Worm (Caenorhabditis elegans) whole organism, late embryonic: ENCODE data around the gene T10B5.7.

ENCODE experiments used
- C08G9.2 ChIP-seq: sonication (generic microtip); optimal IDR thresholded peaks from 2 replicates; lab custom pipeline; 2016; ENCODE audit warnings: mild to moderate bottlenecking, missing genetic modification characterization, moderate library complexity, missing compliant biosample characterization
- C38D4.7 ChIP-seq: fragments of 200-800 bp; sonication (Bioruptor generic); optimal IDR thresholded peaks from 2 replicates; lab custom pipeline; 2018; ENCODE audit warnings: mild to moderate bottlenecking, missing genetic modification characterization, moderate library complexity, missing compliant biosample characterization
- F13H6.1 ChIP-seq: sonication (generic microtip); optimal IDR thresholded peaks from 2 replicates; lab custom pipeline; 2016; ENCODE audit warnings: missing genetic modification characterization, missing compliant biosample characterization
- K02D7.2 ChIP-seq: sonication (generic microtip); optimal IDR thresholded peaks from 2 replicates; lab custom pipeline; 2017; ENCODE audit warnings: mild to moderate bottlenecking, missing genetic modification characterization, missing compliant biosample characterization
- K09A11.1 ChIP-seq: sonication (generic microtip); optimal IDR thresholded peaks from 2 replicates; lab custom pipeline; 2017; ENCODE audit warnings: antibody characterized with exemption, mild to moderate bottlenecking, missing genetic modification characterization, missing compliant biosample characterization; ENCODE audit not compliant: insufficient read depth
- T23F11.4 ChIP-seq: fragments of 200-800 bp; sonication (Bioruptor generic); optimal IDR thresholded peaks from 2 replicates; lab custom pipeline; 2018; ENCODE audit warnings: mild to moderate bottlenecking, missing genetic modification characterization, missing compliant biosample characterization
- Y22D7AL.16 ChIP-seq: sonication (generic microtip); optimal IDR thresholded peaks from 2 replicates; lab custom pipeline; 2016; ENCODE audit warnings: missing genetic modification characterization, missing compliant biosample characterization
- ahr-1 ChIP-seq: sonication (generic microtip); optimal IDR thresholded peaks from 2 replicates; lab custom pipeline; 2016; ENCODE audit warnings: missing genetic modification characterization, missing compliant biosample characterization
- ama-1 ChIP-seq: fragments of 150-350 bp; optimal IDR thresholded peaks from 2 replicates; lab custom pipeline; 2014
- ceh-2 ChIP-seq: sonication (generic microtip); optimal IDR thresholded peaks from 2 replicates; lab custom pipeline; 2016; ENCODE audit warnings: missing genotype, missing genetic modification characterization, missing compliant biosample characterization
- ceh-30 ChIP-seq: fragments of 150-350 bp; optimal IDR thresholded peaks from 2 replicates; lab custom pipeline; 2014; ENCODE audit warnings: missing biosample characterization, missing genetic modification characterization
- ceh-31 ChIP-seq: sonication (generic microtip); optimal IDR thresholded peaks from 2 replicates; lab custom pipeline; 2016; ENCODE audit warnings: missing genetic modification characterization, missing compliant biosample characterization
- ceh-34 ChIP-seq: sonication (generic microtip); optimal IDR thresholded peaks from 2 replicates; lab custom pipeline; 2016; ENCODE audit warnings: mild to moderate bottlenecking, missing genetic modification characterization, missing compliant biosample characterization
- ceh-48 ChIP-seq: sonication (generic microtip); optimal IDR thresholded peaks from 2 replicates; lab custom pipeline; 2016; ENCODE audit warnings: missing genetic modification characterization, inconsistent platforms, missing compliant biosample characterization
- ceh-9 ChIP-seq: sonication (generic microtip); optimal IDR thresholded peaks from 2 replicates; lab custom pipeline; 2016; ENCODE audit warnings: mild to moderate bottlenecking, missing genetic modification characterization, inconsistent platforms, missing compliant biosample characterization
- che-1 ChIP-seq: sonication (generic microtip); optimal IDR thresholded peaks from 2 replicates; lab custom pipeline; 2016; ENCODE audit warnings: mild to moderate bottlenecking, missing genetic modification characterization, missing compliant biosample characterization
- dmd-4 ChIP-seq: sonication (generic microtip); optimal IDR thresholded peaks from 2 replicates; lab custom pipeline; 2016; ENCODE audit warnings: borderline replicate concordance, missing genetic modification characterization, missing compliant biosample characterization
- elt-2 ChIP-seq: sonication (generic microtip); optimal IDR thresholded peaks from 2 replicates; lab custom pipeline; 2016; ENCODE audit warnings: missing genetic modification reagents, missing genetic modification characterization, missing compliant biosample characterization
- elt-4 ChIP-seq: sonication (generic microtip); optimal IDR thresholded peaks from 2 replicates; lab custom pipeline; 2016; ENCODE audit warnings: missing genetic modification characterization, missing compliant biosample characterization
- ets-4 ChIP-seq: sonication (generic microtip); optimal IDR thresholded peaks from 2 replicates; lab custom pipeline; 2016; ENCODE audit warnings: missing genetic modification characterization, missing compliant biosample characterization
- eyg-1 ChIP-seq: sonication (generic microtip); optimal IDR thresholded peaks from 2 replicates; lab custom pipeline; 2016; ENCODE audit warnings: missing genotype, missing genetic modification characterization, missing compliant biosample characterization
- fax-1 ChIP-seq: sonication (generic microtip); optimal IDR thresholded peaks from 2 replicates; lab custom pipeline; 2016; ENCODE audit warnings: missing genotype, missing genetic modification characterization, missing compliant biosample characterization
- fkh-10 ChIP-seq: fragments of 150-350 bp; optimal IDR thresholded peaks from 2 replicates; lab custom pipeline; 2014; ENCODE audit warnings: missing biosample characterization, missing genetic modification reagents, missing genetic modification characterization
- fkh-6 ChIP-seq: sonication (generic microtip); optimal IDR thresholded peaks from 2 replicates; lab custom pipeline; 2016; ENCODE audit warnings: missing genetic modification characterization, missing compliant biosample characterization
- hlh-13 ChIP-seq: fragments of 200-800 bp; sonication (Bioruptor generic); optimal IDR thresholded peaks from 2 replicates; lab custom pipeline; 2018; ENCODE audit warnings: mild to moderate bottlenecking, missing genetic modification characterization, missing compliant biosample characterization
- hlh-15 ChIP-seq: sonication (generic microtip); optimal IDR thresholded peaks from 2 replicates; lab custom pipeline; 2016; ENCODE audit warnings: missing genetic modification characterization, missing compliant biosample characterization
- hlh-8 ChIP-seq: sonication (generic microtip); optimal IDR thresholded peaks from 2 replicates; lab custom pipeline; 2016; ENCODE audit warnings: missing genotype, missing genetic modification characterization, missing compliant biosample characterization
- lim-6 ChIP-seq: sonication (generic microtip); optimal IDR thresholded peaks from 2 replicates; lab custom pipeline; 2016; ENCODE audit warnings: missing genetic modification characterization, missing compliant biosample characterization
- madf-2 ChIP-seq: sonication (generic microtip); optimal IDR thresholded peaks from 2 replicates; lab custom pipeline; 2017; ENCODE audit warnings: missing genetic modification characterization, missing compliant biosample characterization
- mec-3 ChIP-seq: sonication (generic microtip); optimal IDR thresholded peaks from 2 replicates; lab custom pipeline; 2016; ENCODE audit warnings: borderline replicate concordance, missing genetic modification characterization, missing compliant biosample characterization
- nhr-11 ChIP-seq: fragments of 150-350 bp; optimal IDR thresholded peaks from 2 replicates; lab custom pipeline; 2014; ENCODE audit warnings: missing biosample characterization, missing genetic modification characterization
- nhr-232 ChIP-seq: sonication (generic microtip); optimal IDR thresholded peaks from 2 replicates; lab custom pipeline; 2016; ENCODE audit warnings: missing genetic modification characterization, missing compliant biosample characterization
- npax-4 ChIP-seq: sonication (generic microtip); optimal IDR thresholded peaks from 2 replicates; lab custom pipeline; 2016; ENCODE audit warnings: missing genetic modification characterization, missing compliant biosample characterization
- pag-3 ChIP-seq: sonication (generic microtip); optimal IDR thresholded peaks from 2 replicates; lab custom pipeline; 2016; ENCODE audit warnings: missing compliant biosample characterization, missing genetic modification characterization, borderline replicate concordance
- pat-9 ChIP-seq: fragments of 200-800 bp; sonication (Bioruptor generic); optimal IDR thresholded peaks from 2 replicates; lab custom pipeline; 2018; ENCODE audit warnings: mild to moderate bottlenecking, missing genetic modification characterization, moderate library complexity, missing compliant biosample characterization
- pax-1 ChIP-seq: fragments of 150-350 bp; optimal IDR thresholded peaks from 2 replicates; lab custom pipeline; 2014; ENCODE audit warnings: missing biosample characterization, missing genetic modification characterization
- pha-2 ChIP-seq: sonication (generic microtip); optimal IDR thresholded peaks from 2 replicates; lab custom pipeline; 2017; ENCODE audit warnings: mild to moderate bottlenecking, missing genetic modification characterization, missing compliant biosample characterization
- pha-4 ChIP-seq: fragments of 150-350 bp; optimal IDR thresholded peaks from 2 replicates; lab custom pipeline; 2018; ENCODE audit warnings: missing biosample characterization, missing genetic modification reagents, missing genetic modification characterization
- pqm-1 ChIP-seq: sonication (generic microtip); optimal IDR thresholded peaks from 2 replicates; lab custom pipeline; 2016; ENCODE audit warnings: missing genetic modification characterization, missing compliant biosample characterization
- ref-2 ChIP-seq: sonication (generic microtip); optimal IDR thresholded peaks from 2 replicates; lab custom pipeline; 2016; ENCODE audit warnings: missing genetic modification characterization, missing compliant biosample characterization
- rnt-1 ChIP-seq: sonication (generic microtip); optimal IDR thresholded peaks from 2 replicates; lab custom pipeline; 2016; ENCODE audit warnings: missing genetic modification characterization, missing compliant biosample characterization
- sdc-2 ChIP-seq: sonication (generic microtip); optimal IDR thresholded peaks from 2 replicates; lab custom pipeline; 2016; ENCODE audit warnings: missing genotype, missing genetic modification characterization, missing compliant biosample characterization
- sox-4 ChIP-seq: sonication (generic microtip); optimal IDR thresholded peaks from 2 replicates; lab custom pipeline; 2017; ENCODE audit warnings: mild to moderate bottlenecking, missing genetic modification characterization, inconsistent platforms, missing compliant biosample characterization
- syd-9 ChIP-seq: sonication (generic microtip); optimal IDR thresholded peaks from 2 replicates; lab custom pipeline; 2016; ENCODE audit warnings: mild to moderate bottlenecking, missing genetic modification characterization, moderate library complexity, missing compliant biosample characterization
- tbx-2 ChIP-seq: sonication (generic microtip); optimal IDR thresholded peaks from 2 replicates; lab custom pipeline; 2016; ENCODE audit warnings: missing genetic modification characterization, missing compliant biosample characterization
- tbx-7 ChIP-seq: sonication (generic microtip); optimal IDR thresholded peaks from 2 replicates; lab custom pipeline; 2016; ENCODE audit warnings: missing genotype, missing genetic modification characterization, missing compliant biosample characterization
- ttx-3 ChIP-seq: sonication (generic microtip); optimal IDR thresholded peaks from 2 replicates; lab custom pipeline; 2016; ENCODE audit warnings: missing genetic modification reagents, missing genetic modification characterization, missing compliant biosample characterization
- unc-42 ChIP-seq: sonication (generic microtip); optimal IDR thresholded peaks from 2 replicates; lab custom pipeline; 2016; ENCODE audit warnings: missing genotype, missing genetic modification characterization, missing compliant biosample characterization
- unc-55 ChIP-seq: sonication (generic microtip); optimal IDR thresholded peaks from 2 replicates; lab custom pipeline; 2017; ENCODE audit warnings: missing biosample characterization, missing genetic modification reagents, missing genetic modification characterization
- zip-5 ChIP-seq: sonication (generic microtip); optimal IDR thresholded peaks from 2 replicates; lab custom pipeline; 2016; ENCODE audit warnings: missing genetic modification characterization, missing compliant biosample characterization
- ztf-16 ChIP-seq: sonication (generic microtip); optimal IDR thresholded peaks from 2 replicates; lab custom pipeline; 2017; ENCODE audit warnings: missing genetic modification characterization, missing compliant biosample characterization

The T10B5.7 gene

ce11 chrV:1874827-1875226, 28.8 kb downstream of the T10B5.7 start:
- TF ChIP-seq pag-3 (tag; lab: Kevin White, UChicago) (no peak), tbx-7 (tag; lab: Kevin White, UChicago) (no peak), C38D4.7 (no peak), npax-4 (tag; lab: Kevin White, UChicago) (no peak), hlh-13 (no peak), eyg-1 (tag; lab: Kevin White, UChicago) (no peak), fax-1 (tag; lab: Kevin White, UChicago) (no peak), ceh-2 (no peak)

- TF ChIP-seq hlh-15 (tag; lab: Kevin White, UChicago): no peak
- TF ChIP-seq C38D4.7: peak; percentile 48
- TF ChIP-seq fax-1 (tag; lab: Kevin White, UChicago): peak; percentile 9
- TF ChIP-seq che-1 (tag; lab: Kevin White, UChicago): no peak
- TF ChIP-seq ceh-2: peak; percentile 24
- TF ChIP-seq pax-1 (tag; lab: Kevin White, UChicago): no peak
- peak; percentile 14 for TF ChIP-seq tbx-7 (tag; lab: Kevin White, UChicago)
- peak; percentile 26 for TF ChIP-seq ztf-16
- peak; percentile 24 for TF ChIP-seq K02D7.2 (tag; lab: Kevin White, UChicago)
- no peak for TF ChIP-seq pha-4 (tag; lab: Kevin White, UChicago)
- TF ChIP-seq hlh-8: no peak
- no peak for TF ChIP-seq mec-3 (tag; lab: Kevin White, UChicago)
- no peak for TF ChIP-seq unc-55 (GFP tag; lab: Kevin White, UChicago)
- peak; percentile 31 for TF ChIP-seq ets-4 (tag; lab: Kevin White, UChicago)
- TF ChIP-seq madf-2 (tag; lab: Kevin White, UChicago): peak; percentile 1
- TF ChIP-seq ref-2 (tag; lab: Kevin White, UChicago): peak; percentile 46
- TF ChIP-seq lim-6 (tag; lab: Kevin White, UChicago): peak; percentile 4
- peak; percentile 64 for TF ChIP-seq ceh-31 (tag; lab: Kevin White, UChicago)
- no peak for TF ChIP-seq K09A11.1 (tag; lab: Kevin White, UChicago)
- no peak for TF ChIP-seq Y22D7AL.16
- TF ChIP-seq elt-2 (tag; lab: Kevin White, UChicago): peak; percentile 71
- no peak for TF ChIP-seq fkh-6 (tag; lab: Kevin White, UChicago)
- peak; percentile 15 for TF ChIP-seq sox-4 (tag; lab: Kevin White, UChicago)
- no peak for TF ChIP-seq sdc-2 (tag; lab: Kevin White, UChicago)
- peak; percentile 77 for TF ChIP-seq ama-1 (lab: Kevin White, UChicago)
- TF ChIP-seq ceh-9 (tag; lab: Kevin White, UChicago): no peak
- TF ChIP-seq rnt-1 (tag; lab: Kevin White, UChicago): no peak
- TF ChIP-seq syd-9: no peak
- peak; percentile 24 for TF ChIP-seq pha-2 (tag; lab: Kevin White, UChicago)
- TF ChIP-seq T23F11.4 (GFP tag; lab: Kevin White, UChicago): no peak
- no peak for TF ChIP-seq pqm-1 (tag; lab: Kevin White, UChicago)
- no peak for TF ChIP-seq ttx-3 (tag; lab: Kevin White, UChicago)
- no peak for TF ChIP-seq nhr-11
- peak; percentile 20 for TF ChIP-seq dmd-4 (tag; lab: Kevin White, UChicago)
- TF ChIP-seq elt-4 (tag; lab: Kevin White, UChicago): no peak
- no peak for TF ChIP-seq nhr-232
- TF ChIP-seq pat-9 (tag; lab: Kevin White, UChicago): peak; percentile 30
- TF ChIP-seq C08G9.2 (tag; lab: Kevin White, UChicago): peak; percentile 54
- TF ChIP-seq zip-5 (tag; lab: Kevin White, UChicago): peak; percentile 51
- peak; percentile 21 for TF ChIP-seq F13H6.1 (tag; lab: Kevin White, UChicago)
- no peak for TF ChIP-seq unc-42 (tag; lab: Kevin White, UChicago)
- no peak for TF ChIP-seq ceh-48
- TF ChIP-seq tbx-2 (tag; lab: Kevin White, UChicago): peak; percentile 57
- peak; percentile 11 for TF ChIP-seq ahr-1 (tag; lab: Kevin White, UChicago)
- TF ChIP-seq fkh-10 (GFP tag; lab: Kevin White, UChicago): no peak
- TF ChIP-seq ceh-34: no peak
- no peak for TF ChIP-seq ceh-30
Observed at ce11 chrV:1875497-1875988, 29.5 kb downstream of the T10B5.7 start.
